Fruit fly (Drosophila melanogaster) whole organism, adult: ENCODE measurements around the gene SkpC.

Experiments
- CG1620 ChIP-seq: fragments of 200-800 bp; sonication (Bioruptor generic); optimal IDR thresholded peaks from 2 replicates; lab custom pipeline; 2016; ENCODE audit warnings: missing biosample characterization, missing genetic modification characterization
- CG33017 ChIP-seq: fragments of 200-800 bp; sonication (Bioruptor generic); optimal IDR thresholded peaks from 2 replicates; lab custom pipeline; 2018; ENCODE audit warnings: missing biosample characterization, mild to moderate bottlenecking, missing genetic modification characterization, moderate library complexity
- CG5204 ChIP-seq: fragments of 200-800 bp; sonication (Bioruptor generic); optimal IDR thresholded peaks from 2 replicates; lab custom pipeline; 2016; ENCODE audit warnings: missing biosample characterization, missing genetic modification characterization
- CG7101 ChIP-seq: fragments of 200-800 bp; sonication (Bioruptor generic); optimal IDR thresholded peaks from 2 replicates; lab custom pipeline; 2018; ENCODE audit warnings: missing biosample characterization, mild to moderate bottlenecking, missing genetic modification characterization, moderate library complexity
- Crg-1 ChIP-seq: fragments of 200-800 bp; sonication (Bioruptor generic); optimal IDR thresholded peaks from 2 replicates; lab custom pipeline; 2016; ENCODE audit warnings: missing biosample characterization, missing genetic modification characterization
- Hr96 ChIP-seq: fragments of 200-800 bp; sonication (Bioruptor generic); optimal IDR thresholded peaks from 2 replicates; lab custom pipeline; 2016; ENCODE audit warnings: missing biosample characterization, missing genetic modification characterization
- bab1 ChIP-seq: fragments of 200-800 bp; sonication (Bioruptor generic); optimal IDR thresholded peaks from 3 replicates; lab custom pipeline; 2019; ENCODE audit warnings: missing biosample characterization, mild to moderate bottlenecking, missing genetic modification characterization, moderate library complexity
- kay ChIP-seq: fragments of 200-800 bp; sonication (Bioruptor generic); peaks from one replicate; lab custom pipeline; 2016; ENCODE audit warnings: missing biosample characterization, missing genetic modification characterization, borderline replicate concordance
- pad ChIP-seq: fragments of 200-800 bp; sonication (Bioruptor generic); optimal IDR thresholded peaks from 3 replicates; lab custom pipeline; 2017; ENCODE audit warnings: missing biosample characterization, missing genetic modification characterization, mild to moderate bottlenecking, moderate library complexity, missing genetic modification reagents
- tj ChIP-seq: fragments of 200-800 bp; sonication (Bioruptor generic); optimal IDR thresholded peaks from 3 replicates; lab custom pipeline; 2017; ENCODE audit warnings: missing biosample characterization, mild to moderate bottlenecking, missing genetic modification characterization, moderate library complexity

DNA sequence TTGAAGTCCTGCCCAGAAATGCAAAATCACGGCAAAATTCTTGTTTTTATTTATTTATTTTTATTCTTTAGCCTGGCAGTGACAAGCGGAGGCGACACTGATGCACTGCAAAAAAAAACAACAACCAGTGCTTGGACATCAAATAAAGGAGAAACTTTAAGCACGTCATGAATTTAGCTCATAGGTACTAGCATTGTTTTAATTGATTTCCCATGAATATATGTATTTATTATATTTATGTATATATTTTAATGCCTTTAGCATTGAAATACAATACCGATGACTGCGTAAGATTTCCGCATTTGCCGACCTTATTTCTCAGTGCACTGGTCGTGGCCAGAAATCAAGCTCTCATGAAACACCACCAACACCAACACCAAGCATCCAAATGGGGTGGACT, 2.7 kb downstream of the SkpC start:
- TF ChIP-seq CG7101 (tag; lab: Kevin White, UChicago) (no peak), pad (no peak), CG1620 (no peak), CG33017 (tag; lab: Kevin White, UChicago) (no peak), bab1 (GFP tag; lab: Kevin White, UChicago) (no peak), Hr96 (GFP tag; lab: Kevin White, UChicago) (no peak), CG5204 (GFP tag; lab: Kevin White, UChicago) (no peak), kay (no peak), Crg-1 (GFP tag; lab: Kevin White, UChicago) (no peak), tj (GFP tag; lab: Kevin White, UChicago) (no peak)
